Worm (Caenorhabditis elegans): ENCODE measurements around the gene best-23.

Gene best-23

DNA sequence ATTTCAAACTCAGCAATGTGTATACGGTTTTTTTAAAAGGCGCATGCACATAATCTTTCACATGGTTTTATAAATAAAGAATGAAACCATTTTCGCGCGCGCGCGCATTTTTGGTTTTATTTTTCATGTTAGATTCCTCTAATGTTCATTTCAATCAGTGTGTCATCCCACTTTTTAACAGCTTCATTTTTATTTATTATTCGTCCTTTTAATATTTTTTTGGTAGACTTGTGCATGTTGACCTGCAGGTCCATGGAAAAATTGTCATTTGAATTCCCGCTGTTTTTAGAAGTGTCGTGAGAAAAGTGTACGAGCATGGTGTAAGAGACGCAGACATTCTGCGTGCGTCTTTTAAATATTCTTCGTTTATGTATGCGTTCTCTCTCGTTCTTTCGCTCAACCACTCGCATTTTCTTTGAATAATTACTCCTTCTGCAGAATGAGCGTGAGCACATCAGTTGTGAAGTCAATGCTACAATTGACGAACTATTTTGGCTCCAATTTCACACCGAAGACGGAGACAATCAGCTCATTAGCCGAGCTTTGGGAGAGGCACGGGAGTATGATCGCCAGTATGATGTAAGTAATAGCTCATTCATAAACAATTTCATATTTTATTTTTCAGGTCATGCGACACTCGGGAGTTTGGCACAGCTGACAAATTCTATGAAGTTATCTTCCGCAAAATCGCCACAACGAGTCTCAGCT, 47.0 kb downstream of the best-23 start, which contains the start of gene lin-5 (continued):
- TF ChIP-seq irx-1 (tag; optimal IDR thresholded peaks at IDR 0.05) (no peak), pax-3 (tag; optimal IDR thresholded peaks at IDR 0.05) (no peak), hpl-2 (GFP tag; optimal IDR thresholded peaks at IDR 0.05) (no peak), ets-5 (GFP tag; IDR thresholded peaks at IDR 0.05) (no peak), efl-1 (optimal IDR thresholded peaks at IDR 0.05) (peak; percentile 5 to 89), efl-1 (GFP tag; optimal IDR thresholded peaks at IDR 0.05 in 1 of 2) (peak; percentile 87 to 97), F16B12.6 (tag; optimal IDR thresholded peaks at IDR 0.05) (peak; percentile 65), nhr-19 (GFP tag; conservative IDR thresholded peaks at IDR 0.05) (0 out of 2 replicates have a peak, but pooled peaks have one; percentile 3), lin-39 (tag; optimal IDR thresholded peaks at IDR 0.05) (no peak), ceh-82 (tag; optimal IDR thresholded peaks at IDR 0.05) (peak in 2 of 3 experiments; percentile 29 to 76), C16A3.4 (tag; optimal IDR thresholded peaks at IDR 0.05) (no peak), fkh-4 (tag; optimal IDR thresholded peaks at IDR 0.05; ENCODE audit: borderline replicate concordance) (no peak), nhr-237 (tag; optimal IDR thresholded peaks at IDR 0.05) (no peak), hlh-4 (tag; optimal IDR thresholded peaks at IDR 0.05) (no peak), nhr-47 (tag; optimal IDR thresholded peaks at IDR 0.05) (peak; percentile 46), xbp-1 (tag; optimal IDR thresholded peaks at IDR 0.05) (peak; percentile 15), Y116A8C.19 (tag; optimal IDR thresholded peaks at IDR 0.05; ENCODE audit: borderline replicate concordance) (no peak), elt-2 (tag; optimal IDR thresholded peaks at IDR 0.05) (no peak), pqm-1 (tag; optimal IDR thresholded peaks at IDR 0.05) (no peak), sox-4 (tag; optimal IDR thresholded peaks at IDR 0.05) (no peak), ztf-4 (tag; optimal IDR thresholded peaks at IDR 0.05) (no peak), egl-27 (tag; optimal IDR thresholded peaks at IDR 0.05) (no peak), sptf-1 (tag; optimal IDR thresholded peaks at IDR 0.05) (no peak), snpc-4 (tag; optimal IDR thresholded peaks at IDR 0.05) (no peak), ceh-88 (GFP tag; IDR thresholded peaks at IDR 0.05) (no peak), tbx-2 (tag; optimal IDR thresholded peaks at IDR 0.05) (no peak), unc-30 (tag; optimal IDR thresholded peaks at IDR 0.05) (no peak), aha-1 (tag; optimal IDR thresholded peaks at IDR 0.05) (no peak), mef-2 (tag; optimal IDR thresholded peaks at IDR 0.05) (no peak), unc-62 (GFP tag; optimal IDR thresholded peaks at IDR 0.05) (no peak), lsy-2 (tag; optimal IDR thresholded peaks at IDR 0.05) (peak; percentile 66 to 79), mdl-1 (tag; optimal IDR thresholded peaks at IDR 0.05) (peak in 1 of 2 experiments; percentile 20), tlp-1 (tag; optimal IDR thresholded peaks at IDR 0.05) (no peak), unc-98 (GFP tag; IDR thresholded peaks at IDR 0.05) (no peak), rnt-1 (tag; optimal IDR thresholded peaks at IDR 0.05) (no peak), ceh-90 (tag; optimal IDR thresholded peaks at IDR 0.05) (no peak), lir-3 (tag; optimal IDR thresholded peaks at IDR 0.05; ENCODE audit: poor library complexity) (no peak), nhr-90 (tag; optimal IDR thresholded peaks at IDR 0.05; ENCODE audit: poor library complexity) (no peak), lin-15B (tag; optimal IDR thresholded peaks at IDR 0.05) (peak; percentile 43), nhr-76 (tag; optimal IDR thresholded peaks at IDR 0.05) (no peak), dsc-1 (tag; optimal IDR thresholded peaks at IDR 0.05) (no peak), fkh-10 (GFP tag; optimal IDR thresholded peaks at IDR 0.05) (no peak), nhr-20 (tag; optimal IDR thresholded peaks at IDR 0.05) (peak; percentile 23), mep-1 (tag; optimal IDR thresholded peaks at IDR 0.05) (peak; percentile 75), nhr-85 (tag) (no peak), efl-3 (GFP tag; optimal IDR thresholded peaks at IDR 0.05) (no peak), pag-3 (tag; optimal IDR thresholded peaks at IDR 0.05; ENCODE audit: borderline replicate concordance, insufficient read depth) (no peak), ceh-63 (GFP tag; optimal IDR thresholded peaks at IDR 0.05) (no peak), zag-1 (tag; optimal IDR thresholded peaks at IDR 0.05) (no peak), lin-13 (GFP tag; optimal IDR thresholded peaks at IDR 0.05) (no peak), ama-1 (optimal IDR thresholded peaks at IDR 0.05) (no peak), grh-1 (GFP tag; IDR thresholded peaks at IDR 0.05) (no peak), egl-13 (tag; optimal IDR thresholded peaks at IDR 0.05) (peak; percentile 14)
